Worm (Caenorhabditis elegans) whole organism, L2 larva: ENCODE results near the gene Y69A2AR.18.

Experiments used
- aly-2 ChIP-seq: fragments of 150-350 bp; optimal IDR thresholded peaks from 2 replicates; lab custom pipeline; 2014; ENCODE audit warnings: missing biosample characterization, missing genetic modification characterization
- ama-1 ChIP-seq: fragments of 150-350 bp; optimal IDR thresholded peaks from 2 replicates; lab custom pipeline; 2018; ENCODE audit warnings: inconsistent platforms
- egl-27 ChIP-seq: sonication (generic microtip); optimal IDR thresholded peaks from 3 replicates; lab custom pipeline; 2017; ENCODE audit warnings: missing biosample characterization, missing genetic modification reagents, missing genetic modification characterization
- lin-13 ChIP-seq: fragments of 150-350 bp; optimal IDR thresholded peaks from 2 replicates; lab custom pipeline; 2014; ENCODE audit warnings: missing biosample characterization, missing genetic modification reagents, missing genetic modification characterization
- lin-39 ChIP-seq: fragments of 150-350 bp; optimal IDR thresholded peaks from 2 replicates; lab custom pipeline; 2014; ENCODE audit warnings: missing biosample characterization, missing genetic modification reagents, missing genetic modification characterization
- lsy-2 ChIP-seq, 2 experiments: fragments of 150-350 bp in 1 of 2; sonication (generic microtip) in 1 of 2; optimal IDR thresholded peaks; 2 replicates each; lab custom pipeline; 2014 to 2017; ENCODE audit warnings: missing biosample characterization in 2 of 2, missing genetic modification characterization in 2 of 2
- mab-5 ChIP-seq: fragments of 150-350 bp; optimal IDR thresholded peaks from 2 replicates; lab custom pipeline; 2014; ENCODE audit warnings: missing biosample characterization, missing genetic modification characterization
- nhr-11 ChIP-seq: fragments of 150-350 bp; optimal IDR thresholded peaks from 2 replicates; lab custom pipeline; 2014; ENCODE audit warnings: missing biosample characterization, missing genetic modification characterization
- nhr-237 ChIP-seq: fragments of 150-350 bp; optimal IDR thresholded peaks from 2 replicates; lab custom pipeline; 2014; ENCODE audit warnings: missing biosample characterization, missing genetic modification characterization
- snpc-4 ChIP-seq: fragments of 150-350 bp; optimal IDR thresholded peaks from 2 replicates; lab custom pipeline; 2014; ENCODE audit warnings: missing biosample characterization, missing genetic modification characterization
- unc-39 ChIP-seq: fragments of 150-350 bp; optimal IDR thresholded peaks from 2 replicates; lab custom pipeline; 2014; ENCODE audit warnings: missing biosample characterization, missing genetic modification characterization
- unc-55 ChIP-seq: fragments of 150-350 bp; sonication (generic microtip); optimal IDR thresholded peaks from 3 replicates; lab custom pipeline; 2014; ENCODE audit warnings: missing biosample characterization, missing genetic modification reagents, missing genetic modification characterization
- unc-62 ChIP-seq: fragments of 150-350 bp; optimal IDR thresholded peaks from 2 replicates; lab custom pipeline; 2014; ENCODE audit warnings: missing biosample characterization, missing genetic modification reagents, missing genetic modification characterization
- zag-1 ChIP-seq: fragments of 150-350 bp; optimal IDR thresholded peaks from 2 replicates; lab custom pipeline; 2014; ENCODE audit warnings: missing biosample characterization, missing genetic modification characterization

DNA sequence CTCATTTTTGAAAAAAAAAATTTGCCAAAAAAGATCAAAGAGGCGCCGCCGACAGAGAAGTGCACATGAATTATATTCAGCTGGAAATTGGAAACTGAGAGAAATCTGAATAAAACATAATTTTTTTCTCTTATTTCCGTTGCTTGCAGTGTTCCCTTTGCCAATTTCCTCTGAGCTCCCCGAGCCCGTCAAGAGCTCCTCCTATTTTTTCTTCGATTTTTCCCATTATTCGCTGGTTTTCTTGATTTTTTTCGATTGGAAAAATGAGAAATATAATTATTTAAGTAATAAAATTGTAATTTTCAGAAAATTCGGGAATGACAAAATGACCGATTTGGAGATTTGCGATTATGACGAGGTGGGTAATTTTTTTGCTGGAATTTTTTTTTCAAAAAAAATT is 46.5 kb downstream of the Y69A2AR.18 start, which contains the start of gene sprr-3:
- TF ChIP-seq lin-39 (no peak), mab-5 (no peak), ama-1 (lab: Kevin White, UChicago) (no peak), aly-2 (tag; lab: Kevin White, UChicago) (no peak), lin-13 (GFP tag; lab: Kevin White, UChicago) (no peak), nhr-11 (tag; lab: Kevin White, UChicago) (no peak), lsy-2 (tag; optimal IDR thresholded peaks at IDR 0.05; lab: Kevin White, UChicago) (no peak), unc-55 (GFP tag; lab: Kevin White, UChicago) (no peak), egl-27 (no peak), nhr-237 (tag; lab: Kevin White, UChicago) (no peak), zag-1 (tag; lab: Kevin White, UChicago) (no peak), snpc-4 (no peak), unc-39 (tag; lab: Kevin White, UChicago) (no peak), unc-62 (GFP tag; lab: Kevin White, UChicago) (no peak)
